Worm (Caenorhabditis elegans): Measurements from ENCODE around the gene F41C6.7.

DNA sequence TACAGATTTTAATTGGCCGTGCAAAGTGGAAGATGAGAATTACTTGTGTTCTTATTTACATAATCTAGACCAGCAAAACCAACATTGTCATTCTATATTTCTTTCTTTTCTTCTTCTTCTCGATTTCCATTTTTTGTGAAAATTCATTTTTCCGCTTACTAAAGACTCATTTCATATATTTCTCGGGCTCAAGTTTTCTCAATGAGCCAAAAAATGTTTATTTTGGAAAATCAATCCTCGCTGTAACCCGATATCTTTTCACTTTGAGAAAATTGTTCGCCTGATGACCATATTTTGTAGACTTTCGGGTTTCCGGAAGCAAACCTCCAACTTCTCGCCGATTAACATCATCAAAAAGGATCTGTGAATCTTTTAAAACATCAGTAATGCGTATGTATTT, 28.9 kb upstream of the F41C6.7 start, which contains the start of gene nhx-4:
- TF ChIP-seq ztf-11 (tag; optimal IDR thresholded peaks at IDR 0.05): no peak
- TF ChIP-seq snpc-4 (tag; optimal IDR thresholded peaks at IDR 0.05): no peak
- no peak for TF ChIP-seq nhr-129 (tag; optimal IDR thresholded peaks at IDR 0.05)
- TF ChIP-seq unc-55 (GFP tag; optimal IDR thresholded peaks at IDR 0.05): no peak
- TF ChIP-seq nhr-77 (tag; optimal IDR thresholded peaks at IDR 0.05): no peak
- no peak for TF ChIP-seq ztf-4 (tag; optimal IDR thresholded peaks at IDR 0.05)
- TF ChIP-seq lsy-2 (tag; optimal IDR thresholded peaks at IDR 0.05): no peak
- no peak for TF ChIP-seq nhr-12 (tag; optimal IDR thresholded peaks at IDR 0.05)
- TF ChIP-seq alr-1 (tag; optimal IDR thresholded peaks at IDR 0.05): no peak
- TF ChIP-seq nhr-25 (tag; optimal IDR thresholded peaks at IDR 0.05): no peak
- TF ChIP-seq lin-39 (tag; optimal IDR thresholded peaks at IDR 0.05): no peak

Data from whole organism, L2 larva.